Fruit fly (Drosophila melanogaster) whole organism, prepupa: ENCODE data around the gene Bdp1.
A peak's percentile ranks its signal among the peaks of the same experiment; 100 is the strongest.

ENCODE experiments used
- Blimp-1 ChIP-seq: fragments of 200-800 bp; sonication (Bioruptor generic); optimal IDR thresholded peaks from 3 replicates; lab custom pipeline; 2017; ENCODE audit warnings: missing biosample characterization, missing genetic modification characterization, mild to moderate bottlenecking, moderate library complexity, missing genetic modification reagents
- CG10631 ChIP-seq: fragments of 200-800 bp; sonication (Bioruptor generic); optimal IDR thresholded peaks from 2 replicates; lab custom pipeline; 2016; ENCODE audit warnings: missing biosample characterization, missing genetic modification characterization
- CG10669 ChIP-seq: fragments of 200-800 bp; sonication (Bioruptor generic); optimal IDR thresholded peaks from 3 replicates; lab custom pipeline; 2018; ENCODE audit warnings: missing biosample characterization, mild to moderate bottlenecking, missing genetic modification characterization, moderate library complexity
- CG11294 ChIP-seq: fragments of 200-800 bp; sonication (Bioruptor generic); IDR thresholded peaks from 2 replicates; pipeline ENCODE4 v1.3.6; 2022; ENCODE audit warnings: missing biosample characterization, missing genetic modification characterization
- CG11762 ChIP-seq: fragments of 200-800 bp; sonication (Bioruptor generic); optimal IDR thresholded peaks from 3 replicates; lab custom pipeline; 2016; ENCODE audit warnings: missing biosample characterization, missing genetic modification characterization; ENCODE audit not compliant: insufficient read depth
- CG11902 ChIP-seq: fragments of 200-800 bp; sonication (Bioruptor generic); optimal IDR thresholded peaks from 3 replicates; lab custom pipeline; 2016; ENCODE audit warnings: missing biosample characterization, missing genetic modification characterization
- CG15336 ChIP-seq: fragments of 200-800 bp; sonication (Bioruptor generic); IDR thresholded peaks from 2 replicates; pipeline ENCODE4 v1.3.6; 2022; ENCODE audit warnings: missing biosample characterization, missing genetic modification characterization
- CG1621 ChIP-seq: fragments of 200-800 bp; sonication (Bioruptor generic); optimal IDR thresholded peaks from 3 replicates; lab custom pipeline; 2018; ENCODE audit warnings: missing biosample characterization, mild to moderate bottlenecking, missing genetic modification characterization
- CG31627 ChIP-seq: fragments of 200-800 bp; sonication (Bioruptor generic); optimal IDR thresholded peaks from 3 replicates; lab custom pipeline; 2016; ENCODE audit warnings: missing biosample characterization, missing genetic modification characterization
- CG32006 ChIP-seq: fragments of 200-800 bp; sonication (Bioruptor generic); optimal IDR thresholded peaks from 3 replicates; lab custom pipeline; 2017; ENCODE audit warnings: missing biosample characterization, mild to moderate bottlenecking, missing genetic modification characterization
- CG34406 ChIP-seq: fragments of 200-800 bp; sonication (Bioruptor generic); optimal IDR thresholded peaks from 3 replicates; lab custom pipeline; 2016; ENCODE audit warnings: missing biosample characterization, missing genetic modification characterization
- CG4318 ChIP-seq: fragments of 200-800 bp; sonication (Bioruptor generic); optimal IDR thresholded peaks from 3 replicates; lab custom pipeline; 2017; ENCODE audit warnings: missing biosample characterization, mild to moderate bottlenecking, missing genetic modification characterization
- CG6163 ChIP-seq: fragments of 200-800 bp; sonication (Bioruptor generic); IDR thresholded peaks from 3 replicates; pipeline ENCODE4 v1.3.6; 2022; ENCODE audit warnings: missing biosample characterization, missing genetic modification characterization
- CG6276 ChIP-seq: fragments of 200-800 bp; sonication (Bioruptor generic); optimal IDR thresholded peaks from 2 replicates; lab custom pipeline; 2017; ENCODE audit warnings: missing biosample characterization, mild to moderate bottlenecking, missing genetic modification characterization
- CG6792 ChIP-seq: fragments of 200-800 bp; sonication (Bioruptor generic); optimal IDR thresholded peaks from 3 replicates; lab custom pipeline; 2016; ENCODE audit warnings: missing biosample characterization, missing genetic modification characterization
- CG6808 ChIP-seq: fragments of 200-800 bp; sonication (Bioruptor generic); optimal IDR thresholded peaks from 3 replicates; lab custom pipeline; 2017; ENCODE audit warnings: missing biosample characterization, missing genetic modification characterization, mild to moderate bottlenecking, moderate library complexity, missing genetic modification reagents
- CG8119 ChIP-seq: fragments of 200-800 bp; sonication (Bioruptor generic); IDR thresholded peaks from 3 replicates; pipeline ENCODE4 v1.3.6; 2022; ENCODE audit warnings: missing biosample characterization, missing genetic modification characterization
- CG8319 ChIP-seq: fragments of 200-800 bp; sonication (Bioruptor generic); optimal IDR thresholded peaks from 3 replicates; lab custom pipeline; 2016; ENCODE audit warnings: missing biosample characterization, missing genetic modification characterization
- CG8632 ChIP-seq: fragments of 200-800 bp; sonication (Bioruptor generic); optimal IDR thresholded peaks from 3 replicates; lab custom pipeline; 2016; ENCODE audit warnings: missing biosample characterization, missing genetic modification characterization
- CG9139 ChIP-seq: fragments of 200-800 bp; sonication (Bioruptor generic); optimal IDR thresholded peaks from 3 replicates; lab custom pipeline; 2017; ENCODE audit warnings: missing biosample characterization, mild to moderate bottlenecking, missing genetic modification characterization
- Eip75B ChIP-seq: fragments of 200-800 bp; sonication (Bioruptor generic); optimal IDR thresholded peaks from 3 replicates; lab custom pipeline; 2016; ENCODE audit warnings: missing biosample characterization, missing genetic modification characterization
- Eip78C ChIP-seq: fragments of 200-800 bp; sonication (Bioruptor generic); peaks from one replicate; lab custom pipeline; 2016; ENCODE audit warnings: missing biosample characterization, missing genetic modification characterization
- Eip93F ChIP-seq: fragments of 200-800 bp; sonication (Bioruptor generic); optimal IDR thresholded peaks from 2 replicates; lab custom pipeline; 2016; ENCODE audit warnings: missing biosample characterization, mild to moderate bottlenecking, missing genetic modification characterization
- Ets21C ChIP-seq: fragments of 200-800 bp; sonication (Bioruptor generic); optimal IDR thresholded peaks from 3 replicates; lab custom pipeline; 2016; ENCODE audit warnings: missing biosample characterization, missing genetic modification characterization
- Ets96B ChIP-seq: fragments of 200-800 bp; optimal IDR thresholded peaks from 2 replicates; lab custom pipeline; 2019; ENCODE audit warnings: missing biosample characterization, mild to moderate bottlenecking, missing genetic modification characterization, moderate library complexity
- Gug ChIP-seq: fragments of 200-800 bp; sonication (Bioruptor generic); IDR thresholded peaks from 2 replicates; pipeline ENCODE4 v1.3.6; 2022; ENCODE audit warnings: missing biosample characterization, missing genetic modification characterization
- Hr38 ChIP-seq: sonication (Bioruptor generic); optimal IDR thresholded peaks from 2 replicates; lab custom pipeline; 2016; ENCODE audit warnings: missing biosample characterization, missing genetic modification characterization
- Hr4 ChIP-seq: fragments of 200-800 bp; sonication (Bioruptor generic); optimal IDR thresholded peaks from 3 replicates; lab custom pipeline; 2016; ENCODE audit warnings: missing biosample characterization, missing genetic modification characterization
- Met ChIP-seq: fragments of 200-800 bp; sonication (Bioruptor generic); optimal IDR thresholded peaks from 3 replicates; lab custom pipeline; 2016; ENCODE audit warnings: missing biosample characterization, missing genetic modification characterization
- OdsH ChIP-seq: fragments of 200-800 bp; sonication (Bioruptor generic); optimal IDR thresholded peaks from 3 replicates; lab custom pipeline; 2016; ENCODE audit warnings: missing biosample characterization, missing genetic modification characterization
- Smox ChIP-seq: fragments of 200-800 bp; sonication (Bioruptor generic); optimal IDR thresholded peaks from 3 replicates; lab custom pipeline; 2016; ENCODE audit warnings: missing biosample characterization, missing genetic modification characterization
- Sox102F ChIP-seq: fragments of 200-800 bp; sonication (Bioruptor generic); optimal IDR thresholded peaks from 2 replicates; lab custom pipeline; 2016; ENCODE audit warnings: missing biosample characterization, mild to moderate bottlenecking, missing genetic modification characterization
- Sox14 ChIP-seq: fragments of 200-800 bp; sonication (Bioruptor generic); optimal IDR thresholded peaks from 3 replicates; lab custom pipeline; 2016; ENCODE audit warnings: missing biosample characterization, missing genetic modification characterization
- Sox15 ChIP-seq: fragments of 200-800 bp; sonication (Bioruptor generic); optimal IDR thresholded peaks from 3 replicates; lab custom pipeline; 2016; ENCODE audit warnings: missing biosample characterization, missing genetic modification characterization
- achi ChIP-seq: fragments of 200-800 bp; sonication (Bioruptor generic); optimal IDR thresholded peaks from 3 replicates; lab custom pipeline; 2016; ENCODE audit warnings: missing biosample characterization, missing genetic modification characterization
- acj6 ChIP-seq: fragments of 200-800 bp; sonication (Bioruptor generic); optimal IDR thresholded peaks from 3 replicates; lab custom pipeline; 2016; ENCODE audit warnings: missing biosample characterization, missing genetic modification characterization
- cyc ChIP-seq: fragments of 200-800 bp; sonication (Bioruptor generic); optimal IDR thresholded peaks from 3 replicates; lab custom pipeline; 2016; ENCODE audit warnings: missing biosample characterization, missing genetic modification characterization
- dac ChIP-seq: fragments of 200-800 bp; sonication (Bioruptor generic); optimal IDR thresholded peaks from 2 replicates; lab custom pipeline; 2017; ENCODE audit warnings: missing biosample characterization, mild to moderate bottlenecking, missing genetic modification characterization
- eg ChIP-seq: fragments of 200-800 bp; sonication (Bioruptor generic); IDR thresholded peaks from 3 replicates; pipeline ENCODE4 v1.3.6; 2022; ENCODE audit warnings: missing biosample characterization, missing genetic modification characterization
- esn ChIP-seq: fragments of 200-800 bp; sonication (Bioruptor generic); optimal IDR thresholded peaks from 2 replicates; lab custom pipeline; 2016; ENCODE audit warnings: missing biosample characterization, mild to moderate bottlenecking, missing genetic modification characterization, moderate library complexity
- fd59A ChIP-seq: fragments of 200-800 bp; sonication (Bioruptor generic); optimal IDR thresholded peaks from 2 replicates; lab custom pipeline; 2017; ENCODE audit warnings: missing biosample characterization, mild to moderate bottlenecking, missing genetic modification characterization, missing genetic modification reagents
- fd85E ChIP-seq: fragments of 200-800 bp; sonication (Bioruptor generic); optimal IDR thresholded peaks from 3 replicates; lab custom pipeline; 2016; ENCODE audit warnings: missing biosample characterization, missing genetic modification characterization
- lz ChIP-seq: fragments of 200-800 bp; sonication (Bioruptor generic); optimal IDR thresholded peaks from 3 replicates; lab custom pipeline; 2016; ENCODE audit warnings: missing biosample characterization, missing genetic modification characterization
- net ChIP-seq: fragments of 200-800 bp; sonication (Bioruptor generic); optimal IDR thresholded peaks from 3 replicates; lab custom pipeline; 2016; ENCODE audit warnings: missing biosample characterization, missing genetic modification characterization
- pdm3 ChIP-seq: fragments of 200-800 bp; sonication (Bioruptor generic); optimal IDR thresholded peaks from 3 replicates; lab custom pipeline; 2016; ENCODE audit warnings: missing biosample characterization, missing genetic modification characterization
- spab ChIP-seq: fragments of 200-800 bp; sonication (Bioruptor generic); optimal IDR thresholded peaks from 2 replicates; lab custom pipeline; 2017; ENCODE audit warnings: missing biosample characterization, mild to moderate bottlenecking, missing genetic modification characterization, missing genetic modification reagents
- ss ChIP-seq, 2 experiments: fragments of 200-800 bp; sonication (Bioruptor generic); optimal IDR thresholded peaks; 2 replicates in 1 of 2; 3 replicates in 1 of 2; lab custom pipeline; 2017 to 2018; ENCODE audit warnings: mild to moderate bottlenecking in 2 of 2, missing biosample characterization in 2 of 2, missing genetic modification characterization in 2 of 2, moderate library complexity in 1 of 2
- topi ChIP-seq: fragments of 200-800 bp; sonication (Bioruptor generic); optimal IDR thresholded peaks from 3 replicates; lab custom pipeline; 2016; ENCODE audit warnings: missing biosample characterization, missing genetic modification characterization
- vri ChIP-seq: fragments of 200-800 bp; sonication (Bioruptor generic); optimal IDR thresholded peaks from 3 replicates; lab custom pipeline; 2016; ENCODE audit warnings: missing biosample characterization, mild to moderate bottlenecking, missing genetic modification characterization

The Bdp1 gene

DNA sequence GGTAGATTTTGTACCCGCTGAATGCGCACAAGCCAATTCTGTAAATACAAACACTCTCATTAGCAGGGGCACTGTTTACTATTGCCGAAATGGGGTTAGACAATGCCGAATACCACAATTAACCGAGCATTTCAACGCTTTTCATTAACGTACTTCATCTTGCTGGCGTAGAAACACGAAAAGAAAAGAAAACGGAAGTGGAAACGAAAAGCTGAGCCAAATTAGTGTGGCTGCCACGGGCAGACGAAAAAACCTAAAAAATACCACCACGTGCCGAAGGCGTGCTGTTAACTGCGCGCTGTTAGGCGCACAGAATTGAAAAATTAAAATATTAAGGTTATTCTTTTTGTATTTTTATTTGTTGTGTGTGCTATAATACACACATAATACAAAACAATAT, 21.2 kb upstream of the Bdp1 start, which contains the start of gene RpL24 (continued):
- TF ChIP-seq CG11294 (GFP tag; lab: Robert Waterston, UW) (peak; percentile 18; the same call in 1 of the 2 replicates), CG8319 (GFP tag; lab: Kevin White, UChicago) (peak; percentile 73), CG4318 (GFP tag; lab: Kevin White, UChicago) (no peak), pdm3 (GFP tag; lab: Kevin White, UChicago) (peak; percentile 85), net (GFP tag; lab: Kevin White, UChicago) (peak; percentile 95), fd85E (GFP tag; lab: Kevin White, UChicago) (peak; percentile 90), cyc (GFP tag; lab: Kevin White, UChicago) (peak; percentile 84), Eip75B (peak; percentile 89)
- TF ChIP-seq, all 60 proteins: peak for 50

DNA sequence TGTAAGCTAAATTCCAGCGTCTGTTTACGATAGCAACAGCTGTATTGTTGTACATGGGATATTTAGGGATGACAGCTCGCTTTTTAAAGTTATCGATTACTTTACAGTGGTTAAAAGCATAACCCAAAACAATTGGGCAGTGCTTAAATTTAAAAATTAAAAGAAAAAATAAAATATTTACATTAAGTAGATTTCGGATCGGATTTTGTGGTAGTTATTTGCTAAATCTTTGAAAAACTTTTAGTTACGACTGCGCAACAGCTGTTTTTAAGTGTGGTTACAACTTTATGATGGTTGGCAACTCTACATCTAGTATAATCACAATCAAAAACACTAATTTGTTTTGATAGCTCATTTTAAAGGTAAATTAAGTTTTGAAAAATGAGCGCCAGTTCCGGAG, 13.6 kb upstream of the Bdp1 start, which contains the start of the genes Ing5 and CG7099:
TSS of gene Ing5 (minus strand) at position 58 of the 400 bp plus-strand sequence.
TSS of gene CG7099 (plus strand) at position 317 of the 400 bp plus-strand sequence.
- TF ChIP-seq Eip78C (GFP tag; lab: Kevin White, UChicago) (peak; percentile 98), CG15336 (GFP tag; lab: Robert Waterston, UW) (peak; percentile 89), lz (GFP tag; lab: Kevin White, UChicago) (peak; percentile 96), topi (peak; percentile 95), CG8119 (peak; percentile 86), Hr38 (GFP tag; lab: Kevin White, UChicago) (peak; percentile 19), cyc (GFP tag; lab: Kevin White, UChicago) (peak; percentile 95), Smox (GFP tag; lab: Kevin White, UChicago) (peak; percentile 95), Blimp-1 (GFP tag; lab: Kevin White, UChicago) (peak; percentile 78), CG1621 (tag; lab: Kevin White, UChicago) (peak; percentile 86), CG4318 (GFP tag; lab: Kevin White, UChicago) (peak; percentile 91), fd85E (GFP tag; lab: Kevin White, UChicago) (no peak), OdsH (peak; percentile 97), Hr4 (GFP tag; lab: Kevin White, UChicago) (peak; percentile 96), Eip75B (peak; percentile 93), acj6 (GFP tag; lab: Kevin White, UChicago) (peak; percentile 97), CG6792 (GFP tag; lab: Kevin White, UChicago) (peak; percentile 93), Met (peak; percentile 95), CG32006 (GFP tag; lab: Kevin White, UChicago) (peak; percentile 94), Sox14 (GFP tag; lab: Kevin White, UChicago) (peak; percentile 95), CG10669 (peak; percentile 93), Eip93F (GFP tag; lab: Kevin White, UChicago) (peak; percentile 92), esn (GFP tag; lab: Kevin White, UChicago) (peak; percentile 97), Sox15 (GFP tag; lab: Kevin White, UChicago) (peak; percentile 94), eg (GFP tag; lab: Robert Waterston, UW) (peak; percentile 96), CG11762 (GFP tag; lab: Kevin White, UChicago) (peak; percentile 92), Ets96B (tag; lab: Kevin White, UChicago) (peak; percentile 94), CG6276 (GFP tag; lab: Kevin White, UChicago) (no peak), CG10631 (GFP tag; lab: Kevin White, UChicago) (peak; percentile 97), CG11902 (GFP tag; lab: Kevin White, UChicago) (peak; percentile 94), Gug (peak; percentile 93), Sox102F (GFP tag; lab: Kevin White, UChicago) (peak; percentile 96), CG31627 (GFP tag; lab: Kevin White, UChicago) (peak; percentile 96), CG9139 (GFP tag; lab: Kevin White, UChicago) (no peak), CG6163 (peak; percentile 96), ss (GFP tag; optimal IDR thresholded peaks at IDR 0.05; lab: Kevin White, UChicago) (peak in 1 of 2 experiments; percentile 89), vri (GFP tag; lab: Kevin White, UChicago) (no peak), net (GFP tag; lab: Kevin White, UChicago) (peak; percentile 93), fd59A (GFP tag; lab: Kevin White, UChicago) (peak; percentile 84), Ets21C (GFP tag; lab: Kevin White, UChicago) (peak; percentile 93), CG6808 (GFP tag; lab: Kevin White, UChicago) (peak; percentile 80), achi (GFP tag; lab: Kevin White, UChicago) (peak; percentile 96), CG11294 (GFP tag; lab: Robert Waterston, UW) (peak; percentile 90), dac (GFP tag; lab: Kevin White, UChicago) (peak; percentile 88), spab (GFP tag; lab: Kevin White, UChicago) (no peak), CG8632 (GFP tag; lab: Kevin White, UChicago) (peak; percentile 95), CG34406 (GFP tag; lab: Kevin White, UChicago) (peak; percentile 96)
